Worm (Caenorhabditis elegans) whole organism, midembryonic: ENCODE results near the gene W06F12.3.

Source experiments
- T22C8.4 ChIP-seq: fragments of 200-800 bp; sonication (Bioruptor generic); IDR thresholded peaks from 2 replicates; pipeline ENCODE4 v1.3.6; 2022; ENCODE audit warnings: missing genetic modification characterization, missing compliant biosample characterization
- flt-1 ChIP-seq: fragments of 200-800 bp; sonication (Bioruptor generic); IDR thresholded peaks from 2 replicates; pipeline ENCODE4 v1.3.6; 2022; ENCODE audit warnings: missing genetic modification characterization, missing compliant biosample characterization
- klf-2 ChIP-seq: fragments of 200-800 bp; sonication (Bioruptor generic); conservative IDR thresholded peaks from 2 replicates; pipeline ENCODE4 v1.3.6; 2022; ENCODE audit warnings: missing genetic modification reagents, missing genetic modification characterization, missing compliant biosample characterization
- ref-1 ChIP-seq: fragments of 200-800 bp; sonication (Bioruptor generic); conservative IDR thresholded peaks from 2 replicates; pipeline ENCODE4 v1.3.6; 2022; ENCODE audit warnings: missing genetic modification reagents, missing genetic modification characterization, missing compliant biosample characterization
- tab-1 ChIP-seq: fragments of 200-800 bp; sonication (Bioruptor generic); IDR thresholded peaks from 2 replicates; pipeline ENCODE4 v1.3.6; 2022; ENCODE audit warnings: missing genetic modification characterization, missing compliant biosample characterization
- ztf-23 ChIP-seq: fragments of 200-800 bp; sonication (Bioruptor generic); IDR thresholded peaks from 2 replicates; pipeline ENCODE4 v1.3.6; 2022; ENCODE audit warnings: missing genetic modification reagents, missing genetic modification characterization, missing compliant biosample characterization
- ztf-29 ChIP-seq: fragments of 200-800 bp; sonication (Bioruptor generic); IDR thresholded peaks from 2 replicates; pipeline ENCODE4 v1.3.6; 2022; ENCODE audit warnings: missing genetic modification reagents, missing genetic modification characterization, missing compliant biosample characterization

DNA sequence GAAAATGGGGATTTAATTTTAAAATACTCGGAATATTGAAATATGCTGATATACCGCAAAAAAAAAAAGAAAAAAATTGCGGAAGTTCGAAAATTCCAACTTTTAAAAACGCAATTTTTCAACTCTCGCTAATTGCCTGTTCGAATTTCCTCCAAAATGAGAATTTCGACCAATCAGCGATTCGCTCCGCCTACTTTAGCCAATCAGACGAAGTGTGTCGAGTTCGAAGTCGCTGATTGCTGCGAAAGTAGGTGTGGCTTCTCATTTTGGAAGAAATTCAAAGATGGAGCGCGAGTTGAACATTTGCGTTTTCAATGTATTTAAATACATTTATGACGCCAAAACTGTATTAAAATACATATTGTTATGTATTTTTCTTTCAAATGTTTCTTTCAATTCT is 26.4 kb upstream of the W06F12.3 start:
- TF ChIP-seq ref-1 (GFP tag; lab: Robert Waterston, UW): no peak
- no peak for TF ChIP-seq T22C8.4 (GFP tag; lab: Robert Waterston, UW)
- no peak for TF ChIP-seq tab-1 (GFP tag; lab: Robert Waterston, UW)
- TF ChIP-seq klf-2 (GFP tag; lab: Robert Waterston, UW): no peak
- no peak for TF ChIP-seq ztf-23 (GFP tag; lab: Robert Waterston, UW)
- no peak for TF ChIP-seq ztf-29 (GFP tag; lab: Robert Waterston, UW)
- no peak for TF ChIP-seq flt-1
